Fruit fly (Drosophila melanogaster): Measurements from ENCODE around the gene CG34384.

dm6 chr3R:7798525-7798924 lies 15.6 kb upstream of the CG34384 start, which contains the start of gene CG18744:
- no peak for TF ChIP-seq CG11762 (GFP tag; optimal IDR thresholded peaks at IDR 0.05; ENCODE audit: insufficient read depth)
- TF ChIP-seq CG8319 (GFP tag; optimal IDR thresholded peaks at IDR 0.05) = no peak

Data from whole organism, prepupa.